Worm (Caenorhabditis elegans) whole organism, L1 larva: ENCODE results near the gene wdfy-2.

Experiments
- C04F5.9 ChIP-seq: sonication (generic microtip); optimal IDR thresholded peaks from 2 replicates; lab custom pipeline; 2016; ENCODE audit warnings: missing genetic modification characterization, missing compliant biosample characterization
- C16A3.4 ChIP-seq: fragments of 150-350 bp; optimal IDR thresholded peaks from 2 replicates; lab custom pipeline; 2014; ENCODE audit warnings: missing biosample characterization, missing genetic modification characterization
- aha-1 ChIP-seq: fragments of 150-350 bp; optimal IDR thresholded peaks from 2 replicates; lab custom pipeline; 2014; ENCODE audit warnings: missing biosample characterization, missing genetic modification characterization
- alr-1 ChIP-seq: fragments of 200-800 bp; sonication (Bioruptor generic); optimal IDR thresholded peaks from 2 replicates; lab custom pipeline; 2018; ENCODE audit warnings: borderline replicate concordance, mild to moderate bottlenecking, missing genetic modification characterization, missing compliant biosample characterization
- ama-1 ChIP-seq: fragments of 150-350 bp; optimal IDR thresholded peaks from 2 replicates; lab custom pipeline; 2014
- blmp-1 ChIP-seq: fragments of 150-350 bp; optimal IDR thresholded peaks from 2 replicates; lab custom pipeline; 2014; ENCODE audit warnings: missing biosample characterization, missing genetic modification characterization
- ceh-63 ChIP-seq: fragments of 200-800 bp; sonication (Bioruptor generic); optimal IDR thresholded peaks from 2 replicates; lab custom pipeline; 2018; ENCODE audit warnings: mild to moderate bottlenecking, missing genetic modification characterization, missing compliant biosample characterization
- ceh-88 ChIP-seq: fragments of 200-800 bp; sonication (Bioruptor generic); IDR thresholded peaks from 2 replicates; pipeline ENCODE4 v1.3.6; 2022; ENCODE audit warnings: missing genetic modification characterization, missing compliant biosample characterization
- ceh-90 ChIP-seq: sonication (generic microtip); optimal IDR thresholded peaks from 2 replicates; lab custom pipeline; 2016; ENCODE audit warnings: missing genetic modification characterization, missing compliant biosample characterization
- dsc-1 ChIP-seq: sonication (generic microtip); optimal IDR thresholded peaks from 2 replicates; lab custom pipeline; 2016; ENCODE audit warnings: mild to moderate bottlenecking, missing genetic modification characterization, missing compliant biosample characterization
- efl-1 ChIP-seq, 4 experiments: fragments of 150-350 bp; optimal IDR thresholded peaks in 3 of 4; peaks in 1 of 4; 1 replicate in 1 of 4; 2 replicates in 3 of 4; lab custom pipeline; 2014; ENCODE audit warnings: missing biosample characterization in 2 of 4, missing genetic modification characterization in 2 of 4, missing genetic modification reagents in 2 of 4
- elt-2 ChIP-seq: sonication (generic microtip); optimal IDR thresholded peaks from 2 replicates; lab custom pipeline; 2016; ENCODE audit warnings: missing genetic modification characterization, mild to moderate bottlenecking, inconsistent platforms, missing compliant biosample characterization, missing genetic modification reagents
- fkh-10 ChIP-seq: sonication (generic microtip); optimal IDR thresholded peaks from 2 replicates; lab custom pipeline; 2017; ENCODE audit warnings: missing biosample characterization, missing genetic modification reagents, missing genetic modification characterization
- hlh-17 ChIP-seq: fragments of 200-800 bp; sonication (Bioruptor generic); optimal IDR thresholded peaks from 2 replicates; lab custom pipeline; 2018; ENCODE audit warnings: missing genetic modification characterization, mild to moderate bottlenecking, missing compliant biosample characterization, moderate library complexity, borderline replicate concordance
- irx-1 ChIP-seq: sonication (generic microtip); optimal IDR thresholded peaks from 2 replicates; lab custom pipeline; 2016; ENCODE audit warnings: missing genetic modification characterization, missing compliant biosample characterization
- jun-1 ChIP-seq: fragments of 150-350 bp; optimal IDR thresholded peaks from 2 replicates; lab custom pipeline; 2014; ENCODE audit warnings: missing biosample characterization, missing genetic modification reagents, missing genetic modification characterization
- lin-13 ChIP-seq: fragments of 150-350 bp; optimal IDR thresholded peaks from 2 replicates; lab custom pipeline; 2014; ENCODE audit warnings: missing biosample characterization, missing genetic modification reagents, missing genetic modification characterization
- lin-14 ChIP-seq: fragments of 200-800 bp; sonication (Bioruptor generic); optimal IDR thresholded peaks from 2 replicates; lab custom pipeline; 2018; ENCODE audit warnings: mild to moderate bottlenecking, missing genetic modification characterization, moderate library complexity, missing compliant biosample characterization
- lin-15B ChIP-seq: fragments of 150-350 bp; sonication (generic microtip); optimal IDR thresholded peaks from 3 replicates; lab custom pipeline; 2014; ENCODE audit warnings: missing biosample characterization, missing genetic modification characterization
- lin-35 ChIP-seq, 2 experiments: fragments of 150-350 bp; optimal IDR thresholded peaks; 2 replicates each; lab custom pipeline; 2014; ENCODE audit warnings: missing biosample characterization in 2 of 2, missing genetic modification characterization in 2 of 2, missing genetic modification reagents in 2 of 2
- lin-39 ChIP-seq: fragments of 150-350 bp; optimal IDR thresholded peaks from 2 replicates; lab custom pipeline; 2014; ENCODE audit warnings: missing biosample characterization, missing genetic modification reagents, missing genetic modification characterization
- lsy-2 ChIP-seq, 2 experiments: fragments of 150-350 bp; optimal IDR thresholded peaks; 2 replicates each; lab custom pipeline; 2014; ENCODE audit warnings: missing biosample characterization in 2 of 2, missing genetic modification characterization in 2 of 2
- mab-9 ChIP-seq: fragments of 200-800 bp; sonication (Bioruptor generic); IDR thresholded peaks from 2 replicates; pipeline ENCODE4 v1.3.6; 2022; ENCODE audit warnings: missing genetic modification reagents, missing genetic modification characterization, missing compliant biosample characterization
- mdl-1 ChIP-seq, 2 experiments: fragments of 150-350 bp; optimal IDR thresholded peaks; 2 replicates each; lab custom pipeline; 2014 to 2017; ENCODE audit warnings: missing biosample characterization in 2 of 2, missing genetic modification characterization in 2 of 2, inconsistent platforms in 1 of 2
- mep-1 ChIP-seq: fragments of 150-350 bp; optimal IDR thresholded peaks from 2 replicates; lab custom pipeline; 2014; ENCODE audit warnings: missing biosample characterization, missing genetic modification characterization
- nhr-19 ChIP-seq: fragments of 200-800 bp; sonication (Bioruptor generic); conservative IDR thresholded peaks from 2 replicates; pipeline ENCODE4 v1.3.6; 2022; ENCODE audit warnings: missing genetic modification characterization, missing compliant biosample characterization
- nhr-47 ChIP-seq: sonication (generic microtip); optimal IDR thresholded peaks from 2 replicates; lab custom pipeline; 2016; ENCODE audit warnings: mild to moderate bottlenecking, missing genetic modification characterization, moderate library complexity, missing compliant biosample characterization
- nhr-71 ChIP-seq: sonication (generic microtip); optimal IDR thresholded peaks from 2 replicates; lab custom pipeline; 2016; ENCODE audit warnings: mild to moderate bottlenecking, missing genetic modification characterization, moderate library complexity, missing compliant biosample characterization
- rnt-1 ChIP-seq: sonication (generic microtip); optimal IDR thresholded peaks from 2 replicates; lab custom pipeline; 2016; ENCODE audit warnings: mild to moderate bottlenecking, missing genetic modification characterization, moderate library complexity, missing compliant biosample characterization
- skn-1 ChIP-seq: fragments of 150-350 bp; optimal IDR thresholded peaks from 2 replicates; lab custom pipeline; 2014; ENCODE audit warnings: missing biosample characterization, missing genetic modification characterization
- snu-23 ChIP-seq: sonication (generic microtip); optimal IDR thresholded peaks from 2 replicates; lab custom pipeline; 2016; ENCODE audit warnings: missing genetic modification characterization, missing compliant biosample characterization
- sox-4 ChIP-seq: sonication (generic microtip); optimal IDR thresholded peaks from 2 replicates; lab custom pipeline; 2016; ENCODE audit warnings: missing genetic modification characterization, missing compliant biosample characterization
- sptf-1 ChIP-seq: fragments of 150-350 bp; optimal IDR thresholded peaks from 2 replicates; lab custom pipeline; 2014; ENCODE audit warnings: missing biosample characterization, missing genetic modification characterization
- tlp-1 ChIP-seq: fragments of 150-350 bp; optimal IDR thresholded peaks from 2 replicates; lab custom pipeline; 2014; ENCODE audit warnings: missing biosample characterization, missing genetic modification characterization
- unc-130 ChIP-seq: fragments of 150-350 bp; optimal IDR thresholded peaks from 2 replicates; lab custom pipeline; 2017; ENCODE audit warnings: missing biosample characterization, missing genetic modification characterization, inconsistent platforms
- unc-62 ChIP-seq: fragments of 150-350 bp; optimal IDR thresholded peaks from 2 replicates; lab custom pipeline; 2014; ENCODE audit warnings: missing biosample characterization, missing genetic modification reagents, missing genetic modification characterization
- unc-86 ChIP-seq: sonication (generic microtip); optimal IDR thresholded peaks from 2 replicates; lab custom pipeline; 2016; ENCODE audit warnings: missing genetic modification characterization, missing compliant biosample characterization
- unc-98 ChIP-seq: fragments of 200-800 bp; sonication (Bioruptor generic); IDR thresholded peaks from 2 replicates; pipeline ENCODE4 v1.3.6; 2022; ENCODE audit warnings: missing genetic modification characterization, missing compliant biosample characterization
- vab-15 ChIP-seq: sonication (generic microtip); optimal IDR thresholded peaks from 2 replicates; lab custom pipeline; 2017; ENCODE audit warnings: missing genotype, mild to moderate bottlenecking, missing genetic modification characterization, missing compliant biosample characterization
- zag-1 ChIP-seq: fragments of 150-350 bp; optimal IDR thresholded peaks from 2 replicates; lab custom pipeline; 2014; ENCODE audit warnings: missing biosample characterization, missing genetic modification characterization
- zip-4 ChIP-seq: fragments of 200-800 bp; sonication (Bioruptor generic); optimal IDR thresholded peaks from 2 replicates; lab custom pipeline; 2018; ENCODE audit warnings: mild to moderate bottlenecking, missing genetic modification characterization, moderate library complexity, missing compliant biosample characterization
- ztf-11 ChIP-seq, 2 experiments: sonication (generic microtip); optimal IDR thresholded peaks; 2 replicates each; lab custom pipeline; 2016 to 2017; ENCODE audit warnings: missing genetic modification characterization in 2 of 2, missing biosample characterization in 1 of 2, missing compliant biosample characterization in 1 of 2

Gene wdfy-2

ce11 chrII:9295678-9296077, 24.0 kb upstream of the wdfy-2 start, which contains the start of gene C01G6.9:
C01G6.9 (minus strand) TSS chrII:9295818.
- no peak for TF ChIP-seq snu-23 (GFP tag; lab: Kevin White, UChicago)
- TF ChIP-seq blmp-1 (tag; lab: Kevin White, UChicago) = peak; percentile 66
- TF ChIP-seq efl-1 (optimal IDR thresholded peaks at IDR 0.05; lab: Kevin White, UChicago) = no peak
- TF ChIP-seq efl-1 (GFP tag; optimal IDR thresholded peaks at IDR 0.05 in 1 of 2; lab: Kevin White, UChicago) = peak in 1 of 2 experiments; percentile 84

ce11 chrII:9299679-9300078, 20.0 kb upstream of the wdfy-2 start:
- TF ChIP-seq snu-23 (GFP tag; lab: Kevin White, UChicago) (peak; percentile 3), nhr-19 (GFP tag; lab: Robert Waterston, UW) (no peak), zip-4 (GFP tag; lab: Kevin White, UChicago) (no peak), ceh-88 (GFP tag; lab: Robert Waterston, UW) (no peak), unc-62 (no peak), fkh-10 (GFP tag; lab: Kevin White, UChicago) (no peak), mep-1 (tag; lab: Kevin White, UChicago) (no peak), lin-15B (no peak), ceh-90 (tag; lab: Kevin White, UChicago) (no peak), alr-1 (tag; lab: Kevin White, UChicago) (no peak), ama-1 (lab: Kevin White, UChicago) (no peak), ceh-63 (GFP tag; lab: Kevin White, UChicago) (no peak), C16A3.4 (no peak), unc-98 (GFP tag; lab: Robert Waterston, UW) (no peak), lin-39 (tag; lab: Kevin White, UChicago) (no peak), nhr-47 (tag; lab: Kevin White, UChicago) (no peak), nhr-71 (tag; lab: Kevin White, UChicago) (peak; percentile 38), lin-35 (GFP tag; optimal IDR thresholded peaks at IDR 0.05; lab: Kevin White, UChicago) (no peak), zag-1 (no peak), lsy-2 (tag; optimal IDR thresholded peaks at IDR 0.05; lab: Kevin White, UChicago) (peak in 1 of 2 experiments; percentile 23), sptf-1 (tag; lab: Kevin White, UChicago) (no peak), elt-2 (tag; lab: Kevin White, UChicago) (no peak), tlp-1 (tag; lab: Kevin White, UChicago) (no peak), ztf-11 (tag; optimal IDR thresholded peaks at IDR 0.05; lab: Kevin White, UChicago) (no peak), mdl-1 (tag; optimal IDR thresholded peaks at IDR 0.05; lab: Kevin White, UChicago) (no peak), C04F5.9 (no peak), jun-1 (tag; lab: Kevin White, UChicago) (no peak), aha-1 (tag; lab: Kevin White, UChicago) (no peak), dsc-1 (tag; lab: Kevin White, UChicago) (peak; percentile 5), irx-1 (no peak), sox-4 (tag; lab: Kevin White, UChicago) (no peak), skn-1 (tag; lab: Kevin White, UChicago) (no peak), unc-130 (tag; lab: Kevin White, UChicago) (no peak), unc-86 (no peak), lin-13 (no peak), rnt-1 (tag; lab: Kevin White, UChicago) (peak; percentile 69), lin-14 (GFP tag; lab: Kevin White, UChicago) (peak; percentile 52), hlh-17 (GFP tag; lab: Kevin White, UChicago) (no peak), vab-15 (tag; lab: Kevin White, UChicago) (no peak), mab-9 (GFP tag; lab: Robert Waterston, UW) (0 out of 2 replicates have a peak, but pooled peaks have one; percentile 46)
